Worm (Caenorhabditis elegans) whole organism, young adult: ENCODE results near the gene srbc-56.

Source experiments
- C17E4.6 ChIP-seq: fragments of 200-800 bp; sonication (Bioruptor generic); IDR thresholded peaks from 2 replicates; pipeline ENCODE4 v1.3.6; 2022; ENCODE audit warnings: missing genetic modification reagents, missing genetic modification characterization, missing compliant biosample characterization
- attf-5 ChIP-seq: fragments of 200-800 bp; sonication (Bioruptor generic); optimal IDR thresholded peaks from 2 replicates; lab custom pipeline; 2018; ENCODE audit warnings: mild to moderate bottlenecking, missing genetic modification characterization, missing compliant biosample characterization
- bed-2 ChIP-seq: fragments of 200-800 bp; sonication (Bioruptor generic); IDR thresholded peaks from 2 replicates; pipeline ENCODE4 v1.3.6; 2022; ENCODE audit warnings: missing genetic modification reagents, missing genetic modification characterization, missing compliant biosample characterization
- ceh-58 ChIP-seq: fragments of 200-800 bp; sonication (Bioruptor generic); IDR thresholded peaks from 2 replicates; pipeline ENCODE4 v1.3.6; 2022; ENCODE audit warnings: missing genetic modification characterization, missing compliant biosample characterization
- nfya-1 ChIP-seq: sonication (generic microtip); optimal IDR thresholded peaks from 2 replicates; lab custom pipeline; 2017; ENCODE audit warnings: antibody characterized with exemption, missing compliant biosample characterization, missing genetic modification characterization, borderline replicate concordance; ENCODE audit not compliant: insufficient read depth
- rpc-1 ChIP-seq, 2 experiments: fragments of 150-350 bp in 1 of 2; sonication (generic microtip) in 1 of 2; optimal IDR thresholded peaks; 2 replicates each; lab custom pipeline; 2014 to 2018; ENCODE audit warnings: missing biosample characterization in 1 of 2, missing genetic modification characterization in 1 of 2, missing genetic modification reagents in 1 of 2, missing genotype in 1 of 2
- snpc-3.4 ChIP-seq: sonication (generic microtip); optimal IDR thresholded peaks from 2 replicates; lab custom pipeline; 2017; ENCODE audit warnings: missing genetic modification characterization, mild to moderate bottlenecking, missing compliant biosample characterization, antibody characterized with exemption, moderate library complexity, missing genotype, missing genetic modification reagents
- snpc-4 ChIP-seq, 5 experiments: fragments of 150-350 bp in 1 of 5; sonication (generic microtip) in 4 of 5; optimal IDR thresholded peaks; 2 replicates each; lab custom pipeline; 2014 to 2018; ENCODE audit warnings: missing genetic modification characterization in 5 of 5, missing biosample characterization in 3 of 5, antibody characterized with exemption in 2 of 5, mild to moderate bottlenecking in 2 of 5, missing compliant biosample characterization in 2 of 5, missing genotype in 2 of 5, moderate library complexity in 2 of 5, missing genetic modification reagents in 1 of 5
- tlf-1 ChIP-seq: fragments of 200-800 bp; sonication (Bioruptor generic); optimal IDR thresholded peaks from 2 replicates; lab custom pipeline; 2018; ENCODE audit warnings: mild to moderate bottlenecking, missing genetic modification characterization, missing compliant biosample characterization
- unc-62 ChIP-seq: fragments of 150-350 bp; optimal IDR thresholded peaks from 2 replicates; lab custom pipeline; 2014; ENCODE audit warnings: missing biosample characterization, missing genetic modification reagents, missing genetic modification characterization
- ztf-22 ChIP-seq: fragments of 200-800 bp; sonication (Bioruptor generic); optimal IDR thresholded peaks from 2 replicates; lab custom pipeline; 2018; ENCODE audit warnings: mild to moderate bottlenecking, missing genetic modification characterization, moderate library complexity, missing compliant biosample characterization

DNA sequence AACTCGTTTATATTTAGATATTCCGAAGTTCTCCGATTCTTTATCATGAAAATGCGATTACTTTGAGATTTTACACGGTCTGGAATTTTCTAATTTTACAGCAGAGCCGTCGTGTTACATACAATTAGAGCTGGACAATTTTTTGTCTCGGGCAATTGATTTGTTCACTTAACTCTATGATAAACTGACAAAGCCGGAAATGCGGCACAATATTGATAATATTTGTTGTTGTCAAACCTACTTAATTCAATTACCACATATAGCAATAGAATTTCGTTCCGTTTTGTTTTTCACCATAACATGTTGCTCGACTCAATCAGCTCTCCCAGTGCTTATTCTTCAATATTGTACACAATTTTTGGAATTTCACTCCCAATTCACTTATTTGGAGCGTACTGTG lies 31.6 kb upstream of the srbc-56 start, which contains the start of gene srh-299:
- TF ChIP-seq unc-62 (GFP tag; lab: Kevin White, UChicago) (no peak), ztf-22 (GFP tag; lab: Kevin White, UChicago) (no peak), bed-2 (no peak), ceh-58 (no peak), snpc-3.4 (tag; lab: Kevin White, UChicago) (no peak), nfya-1 (no peak), C17E4.6 (GFP tag; lab: Robert Waterston, UW) (no peak), attf-5 (GFP tag; lab: Kevin White, UChicago) (no peak), snpc-4 (GFP tag; optimal IDR thresholded peaks at IDR 0.05; lab: Kevin White, UChicago) (no peak), snpc-4 (tag; optimal IDR thresholded peaks at IDR 0.05; lab: Kevin White, UChicago) (no peak), rpc-1 (optimal IDR thresholded peaks at IDR 0.05; lab: Kevin White, UChicago) (no peak), rpc-1 (tag; optimal IDR thresholded peaks at IDR 0.05; lab: Kevin White, UChicago) (no peak), tlf-1 (no peak)
